Worm (Caenorhabditis elegans) whole organism, L3 larva: ENCODE results near the gene ntr-2.

Experiments
- R02D3.7 ChIP-seq: fragments of 150-350 bp; optimal IDR thresholded peaks from 2 replicates; lab custom pipeline; 2014; ENCODE audit warnings: missing biosample characterization, missing genetic modification characterization
- ZK546.5 ChIP-seq: sonication (generic microtip); optimal IDR thresholded peaks from 2 replicates; lab custom pipeline; 2017; ENCODE audit warnings: missing biosample characterization, missing genetic modification characterization
- aly-2 ChIP-seq: fragments of 150-350 bp; optimal IDR thresholded peaks from 2 replicates; lab custom pipeline; 2014; ENCODE audit warnings: missing biosample characterization, missing genetic modification characterization
- ceh-16 ChIP-seq: sonication (generic microtip); optimal IDR thresholded peaks from 2 replicates; lab custom pipeline; 2017; ENCODE audit warnings: missing biosample characterization, missing genetic modification characterization
- ceh-28 ChIP-seq: fragments of 150-350 bp; optimal IDR thresholded peaks from 2 replicates; lab custom pipeline; 2014; ENCODE audit warnings: missing biosample characterization, missing genetic modification reagents, missing genetic modification characterization
- ceh-82 ChIP-seq: fragments of 150-350 bp; optimal IDR thresholded peaks from 2 replicates; lab custom pipeline; 2014; ENCODE audit warnings: missing biosample characterization, missing genetic modification characterization
- ceh-9 ChIP-seq: sonication (generic microtip); optimal IDR thresholded peaks from 2 replicates; lab custom pipeline; 2018; ENCODE audit warnings: missing biosample characterization, missing genetic modification characterization
- daf-12 ChIP-seq: fragments of 150-350 bp; optimal IDR thresholded peaks from 2 replicates; lab custom pipeline; 2014; ENCODE audit warnings: missing biosample characterization, missing genetic modification reagents, missing genetic modification characterization
- egl-27 ChIP-seq: sonication (generic microtip); optimal IDR thresholded peaks from 4 replicates; lab custom pipeline; 2017; ENCODE audit warnings: missing biosample characterization, missing genetic modification reagents, missing genetic modification characterization
- egl-5 ChIP-seq: fragments of 150-350 bp; optimal IDR thresholded peaks from 2 replicates; lab custom pipeline; 2017; ENCODE audit warnings: missing biosample characterization, missing genetic modification reagents, missing genetic modification characterization, inconsistent platforms
- elt-1 ChIP-seq: fragments of 150-350 bp; optimal IDR thresholded peaks from 2 replicates; lab custom pipeline; 2014; ENCODE audit warnings: missing biosample characterization, missing genetic modification characterization
- elt-2 ChIP-seq: sonication (generic microtip); optimal IDR thresholded peaks from 2 replicates; lab custom pipeline; 2016; ENCODE audit warnings: missing genetic modification reagents, mild to moderate bottlenecking, missing genetic modification characterization, missing compliant biosample characterization
- eor-1 ChIP-seq, 2 experiments: fragments of 150-350 bp; optimal IDR thresholded peaks; 2 replicates each; lab custom pipeline; 2014 to 2018; ENCODE audit warnings: missing biosample characterization in 2 of 2, missing genetic modification characterization in 2 of 2
- fkh-10 ChIP-seq: sonication (generic microtip); optimal IDR thresholded peaks from 2 replicates; lab custom pipeline; 2017; ENCODE audit warnings: missing biosample characterization, missing genetic modification reagents, missing genetic modification characterization
- fkh-2 ChIP-seq: fragments of 150-350 bp; optimal IDR thresholded peaks from 2 replicates; lab custom pipeline; 2014; ENCODE audit warnings: missing biosample characterization, missing genetic modification reagents, missing genetic modification characterization
- fos-1 ChIP-seq: fragments of 150-350 bp; optimal IDR thresholded peaks from 2 replicates; lab custom pipeline; 2014; ENCODE audit warnings: missing biosample characterization, missing genetic modification characterization
- hmg-11 ChIP-seq: sonication (generic microtip); optimal IDR thresholded peaks from 2 replicates; lab custom pipeline; 2016; ENCODE audit warnings: missing genetic modification characterization, missing compliant biosample characterization
- jun-1 ChIP-seq: fragments of 150-350 bp; optimal IDR thresholded peaks from 2 replicates; lab custom pipeline; 2014; ENCODE audit warnings: missing biosample characterization, missing genetic modification reagents, missing genetic modification characterization
- lin-15B ChIP-seq: fragments of 150-350 bp; optimal IDR thresholded peaks from 2 replicates; lab custom pipeline; 2014; ENCODE audit warnings: missing biosample characterization, missing genetic modification characterization
- lin-39 ChIP-seq: fragments of 150-350 bp; optimal IDR thresholded peaks from 2 replicates; lab custom pipeline; 2018; ENCODE audit warnings: missing biosample characterization, missing genetic modification reagents, missing genetic modification characterization
- lsy-12 ChIP-seq: sonication (generic microtip); optimal IDR thresholded peaks from 2 replicates; lab custom pipeline; 2016; ENCODE audit warnings: mild to moderate bottlenecking, missing genetic modification characterization, missing compliant biosample characterization
- mdl-1 ChIP-seq: fragments of 150-350 bp; optimal IDR thresholded peaks from 2 replicates; lab custom pipeline; 2014; ENCODE audit warnings: missing biosample characterization, missing genetic modification characterization
- mml-1 ChIP-seq: fragments of 150-350 bp; sonication (generic microtip); optimal IDR thresholded peaks from 3 replicates; lab custom pipeline; 2014; ENCODE audit warnings: missing biosample characterization, missing genetic modification characterization
- nfya-1 ChIP-seq: sonication (generic microtip); optimal IDR thresholded peaks from 2 replicates; lab custom pipeline; 2017; ENCODE audit warnings: missing genetic modification characterization, mild to moderate bottlenecking, missing compliant biosample characterization, antibody characterized with exemption, moderate library complexity; ENCODE audit not compliant: insufficient read depth
- nhr-12 ChIP-seq: fragments of 150-350 bp; optimal IDR thresholded peaks from 2 replicates; lab custom pipeline; 2014; ENCODE audit warnings: missing biosample characterization, missing genetic modification characterization
- nhr-23 ChIP-seq: fragments of 150-350 bp; optimal IDR thresholded peaks from 2 replicates; lab custom pipeline; 2014; ENCODE audit warnings: missing biosample characterization, missing genetic modification reagents, missing genetic modification characterization
- nhr-237 ChIP-seq: fragments of 150-350 bp; optimal IDR thresholded peaks from 2 replicates; lab custom pipeline; 2014; ENCODE audit warnings: missing biosample characterization, missing genetic modification characterization
- nhr-25 ChIP-seq: sonication (generic microtip); optimal IDR thresholded peaks from 2 replicates; lab custom pipeline; 2017; ENCODE audit warnings: missing biosample characterization, missing genetic modification characterization
- nhr-28 ChIP-seq: fragments of 150-350 bp; optimal IDR thresholded peaks from 2 replicates; lab custom pipeline; 2014; ENCODE audit warnings: missing biosample characterization, missing genetic modification characterization
- nhr-43 ChIP-seq: sonication (generic microtip); optimal IDR thresholded peaks from 2 replicates; lab custom pipeline; 2016; ENCODE audit warnings: mild to moderate bottlenecking, missing genetic modification characterization, missing compliant biosample characterization; ENCODE audit not compliant: poor library complexity, severe bottlenecking
- nhr-67 ChIP-seq: fragments of 150-350 bp; optimal IDR thresholded peaks from 2 replicates; lab custom pipeline; 2014; ENCODE audit warnings: missing biosample characterization, missing genetic modification characterization
- nhr-76 ChIP-seq: fragments of 150-350 bp; sonication (generic microtip); optimal IDR thresholded peaks from 5 replicates; lab custom pipeline; 2014; ENCODE audit warnings: missing biosample characterization, missing genetic modification characterization
- nhr-77 ChIP-seq: fragments of 150-350 bp; optimal IDR thresholded peaks from 2 replicates; lab custom pipeline; 2014; ENCODE audit warnings: missing biosample characterization, missing genetic modification characterization
- pha-4 ChIP-seq: fragments of 150-350 bp; optimal IDR thresholded peaks from 2 replicates; lab custom pipeline; 2014; ENCODE audit warnings: missing biosample characterization, missing genetic modification reagents, missing genetic modification characterization
- pqm-1 ChIP-seq: fragments of 150-350 bp; optimal IDR thresholded peaks from 2 replicates; lab custom pipeline; 2017; ENCODE audit warnings: missing biosample characterization, missing genetic modification characterization, inconsistent platforms
- sea-2 ChIP-seq: fragments of 150-350 bp; sonication (generic microtip); optimal IDR thresholded peaks from 4 replicates; lab custom pipeline; 2014; ENCODE audit warnings: missing biosample characterization, missing genetic modification reagents, missing genetic modification characterization
- snpc-4 ChIP-seq: fragments of 150-350 bp; optimal IDR thresholded peaks from 2 replicates; lab custom pipeline; 2014; ENCODE audit warnings: missing biosample characterization, missing genetic modification characterization
- tbx-2 ChIP-seq: sonication (generic microtip); optimal IDR thresholded peaks from 2 replicates; lab custom pipeline; 2016; ENCODE audit warnings: mild to moderate bottlenecking, missing genetic modification characterization, missing compliant biosample characterization
- unc-39 ChIP-seq: sonication (generic microtip); optimal IDR thresholded peaks from 4 replicates; lab custom pipeline; 2017; ENCODE audit warnings: missing biosample characterization, missing genetic modification characterization
- unc-62 ChIP-seq: fragments of 150-350 bp; sonication (generic microtip); optimal IDR thresholded peaks from 4 replicates; lab custom pipeline; 2014; ENCODE audit warnings: missing biosample characterization, missing genetic modification reagents, missing genetic modification characterization
- zag-1 ChIP-seq: fragments of 150-350 bp; optimal IDR thresholded peaks from 2 replicates; lab custom pipeline; 2014; ENCODE audit warnings: missing biosample characterization, missing genetic modification characterization
- ztf-11 ChIP-seq: fragments of 150-350 bp; optimal IDR thresholded peaks from 2 replicates; lab custom pipeline; 2014; ENCODE audit warnings: missing biosample characterization, missing genetic modification characterization
- ztf-4 ChIP-seq: fragments of 150-350 bp; optimal IDR thresholded peaks from 2 replicates; lab custom pipeline; 2014; ENCODE audit warnings: missing biosample characterization, missing genetic modification characterization

Gene ntr-2

ce11 chrX:14957176-14957575, 28.4 kb upstream of the ntr-2 start:
- TF ChIP-seq ceh-9 (tag; lab: Kevin White, UChicago) (no peak), nhr-23 (tag; lab: Kevin White, UChicago) (no peak), egl-5 (tag; lab: Kevin White, UChicago) (no peak), pqm-1 (no peak), nhr-67 (tag; lab: Kevin White, UChicago) (no peak), fos-1 (tag; lab: Kevin White, UChicago) (no peak), hmg-11 (tag; lab: Kevin White, UChicago) (no peak), daf-12 (no peak), elt-1 (tag; lab: Kevin White, UChicago) (no peak), aly-2 (tag; lab: Kevin White, UChicago) (no peak), unc-62 (no peak), nhr-28 (tag; lab: Kevin White, UChicago) (no peak), nhr-25 (tag; lab: Kevin White, UChicago) (no peak), R02D3.7 (tag; lab: Kevin White, UChicago) (no peak), egl-27 (tag; lab: Kevin White, UChicago) (no peak), lin-15B (tag; lab: Kevin White, UChicago) (no peak), mml-1 (tag; lab: Kevin White, UChicago) (no peak)
- TF ChIP-seq, all 47 proteins: peak for 0

- no peak for TF ChIP-seq ceh-28 (tag; lab: Kevin White, UChicago)
- no peak for TF ChIP-seq nhr-76
- no peak for TF ChIP-seq nhr-77
- TF ChIP-seq nhr-12, result no peak
- no peak for TF ChIP-seq pqm-1
- TF ChIP-seq lin-39 (tag; lab: Kevin White, UChicago), result no peak
- no peak for TF ChIP-seq fos-1 (tag; lab: Kevin White, UChicago)
- no peak for TF ChIP-seq mml-1 (tag; lab: Kevin White, UChicago)
- no peak for TF ChIP-seq snpc-4 (tag; lab: Kevin White, UChicago)
- TF ChIP-seq daf-12, result no peak
- no peak for TF ChIP-seq egl-5 (tag; lab: Kevin White, UChicago)
- TF ChIP-seq elt-2 (tag; lab: Kevin White, UChicago), result no peak
- TF ChIP-seq ztf-11 (tag; lab: Kevin White, UChicago), result no peak
- no peak for TF ChIP-seq fkh-2 (tag; lab: Kevin White, UChicago)
- no peak for TF ChIP-seq nfya-1 (tag; lab: Kevin White, UChicago)
- TF ChIP-seq fkh-10 (GFP tag; lab: Kevin White, UChicago), result no peak
- no peak for TF ChIP-seq zag-1 (tag; lab: Kevin White, UChicago)
- TF ChIP-seq nhr-67 (tag; lab: Kevin White, UChicago), result no peak
- no peak for TF ChIP-seq ceh-82 (tag; lab: Kevin White, UChicago)
Measured at ce11 chrX:14954548-14954947, 25.8 kb upstream of the ntr-2 start, which contains the start of gene pag-3. Gene pag-3, minus strand, starts transcription at chrX:14954648.

ce11 chrX:14951797-14952196, 23.0 kb upstream of the ntr-2 start:
- TF ChIP-seq nhr-43 (tag; lab: Kevin White, UChicago), result no peak
- TF ChIP-seq jun-1 (tag; lab: Kevin White, UChicago), result no peak
- TF ChIP-seq ztf-11 (tag; lab: Kevin White, UChicago), result no peak
- no peak for TF ChIP-seq ceh-28 (tag; lab: Kevin White, UChicago)
- no peak for TF ChIP-seq mdl-1 (tag; lab: Kevin White, UChicago)
- no peak for TF ChIP-seq unc-62
- no peak for TF ChIP-seq ZK546.5 (tag; lab: Kevin White, UChicago)
- TF ChIP-seq tbx-2 (tag; lab: Kevin White, UChicago), result no peak
- no peak for TF ChIP-seq nfya-1 (tag; lab: Kevin White, UChicago)
- no peak for TF ChIP-seq nhr-77
- TF ChIP-seq snpc-4 (tag; lab: Kevin White, UChicago), result no peak
- no peak for TF ChIP-seq fkh-10 (GFP tag; lab: Kevin White, UChicago)
- TF ChIP-seq elt-1 (tag; lab: Kevin White, UChicago), result no peak

- peak; percentile 3 for TF ChIP-seq pha-4
- no peak for TF ChIP-seq nhr-237 (tag; lab: Kevin White, UChicago)
- no peak for TF ChIP-seq nfya-1 (tag; lab: Kevin White, UChicago)
- TF ChIP-seq unc-39 (tag; lab: Kevin White, UChicago), result no peak
- TF ChIP-seq sea-2 (GFP tag; lab: Kevin White, UChicago), result no peak
- no peak for TF ChIP-seq fos-1 (tag; lab: Kevin White, UChicago)
- no peak for TF ChIP-seq ceh-16
- no peak for TF ChIP-seq elt-2 (tag; lab: Kevin White, UChicago)
- no peak for TF ChIP-seq R02D3.7 (tag; lab: Kevin White, UChicago)
- peak; percentile 76 for TF ChIP-seq nhr-23 (tag; lab: Kevin White, UChicago)
- no peak for TF ChIP-seq ztf-4
- TF ChIP-seq mml-1 (tag; lab: Kevin White, UChicago), result no peak
- no peak for TF ChIP-seq lin-15B (tag; lab: Kevin White, UChicago)
- TF ChIP-seq daf-12, result no peak
- TF ChIP-seq aly-2 (tag; lab: Kevin White, UChicago), result no peak
- TF ChIP-seq lsy-12 (tag; lab: Kevin White, UChicago), result no peak
- no peak for TF ChIP-seq unc-62
- TF ChIP-seq eor-1 (tag; optimal IDR thresholded peaks at IDR 0.05; lab: Kevin White, UChicago), result no peak
Measured at ce11 chrX:14947355-14947668, 18.6 kb upstream of the ntr-2 start.
